Fruit fly (Drosophila melanogaster) whole organism, embryonic: ENCODE results near the gene Art2.

ENCODE experiments used
- Antp ChIP-seq: fragments of 200-800 bp; sonication (Bioruptor generic); optimal IDR thresholded peaks from 3 replicates; lab custom pipeline; 2016; ENCODE audit warnings: missing biosample characterization, missing genetic modification characterization
- CG11085 ChIP-seq: fragments of 200-800 bp; sonication (Bioruptor generic); IDR thresholded peaks from 2 replicates; pipeline ENCODE4 v1.3.6; 2022; ENCODE audit warnings: missing biosample characterization, missing genetic modification characterization
- CG11504 ChIP-seq: fragments of 200-800 bp; sonication (Bioruptor generic); optimal IDR thresholded peaks from 3 replicates; lab custom pipeline; 2019; ENCODE audit warnings: missing biosample characterization, mild to moderate bottlenecking, missing genetic modification characterization, moderate library complexity
- CG12659 ChIP-seq: fragments of 200-800 bp; sonication (Bioruptor generic); optimal IDR thresholded peaks from 3 replicates; lab custom pipeline; 2017; ENCODE audit warnings: mild to moderate bottlenecking, missing biosample characterization, missing genetic modification reagents, missing genetic modification characterization
- CG12769 ChIP-seq: fragments of 200-800 bp; sonication (Bioruptor generic); optimal IDR thresholded peaks from 2 replicates; lab custom pipeline; 2019; ENCODE audit warnings: missing biosample characterization, mild to moderate bottlenecking, missing genetic modification characterization, moderate library complexity
- CG13775 ChIP-seq: fragments of 200-800 bp; sonication (Bioruptor generic); optimal IDR thresholded peaks from 3 replicates; lab custom pipeline; 2017; ENCODE audit warnings: missing biosample characterization, mild to moderate bottlenecking, missing genetic modification characterization
- CG14441 ChIP-seq: fragments of 200-800 bp; sonication (Bioruptor generic); IDR thresholded peaks from 2 replicates; pipeline ENCODE4 v1.3.6; 2022; ENCODE audit warnings: missing biosample characterization, missing genetic modification characterization
- CG15269 ChIP-seq: fragments of 200-800 bp; sonication (Bioruptor generic); optimal IDR thresholded peaks from 2 replicates; lab custom pipeline; 2018; ENCODE audit warnings: missing biosample characterization, mild to moderate bottlenecking, missing genetic modification characterization, moderate library complexity
- CG15514 ChIP-seq: fragments of 200-800 bp; sonication (Bioruptor generic); optimal IDR thresholded peaks from 3 replicates; lab custom pipeline; 2017; ENCODE audit warnings: missing biosample characterization, missing genetic modification characterization, mild to moderate bottlenecking, moderate library complexity, missing genetic modification reagents
- CG17359 ChIP-seq: fragments of 200-800 bp; sonication (Bioruptor generic); optimal IDR thresholded peaks from 3 replicates; lab custom pipeline; 2018; ENCODE audit warnings: missing biosample characterization, mild to moderate bottlenecking, missing genetic modification characterization, moderate library complexity
- CG18599 ChIP-seq: fragments of 200-800 bp; sonication (Bioruptor generic); optimal IDR thresholded peaks from 3 replicates; lab custom pipeline; 2017; ENCODE audit warnings: missing biosample characterization, missing genetic modification characterization, mild to moderate bottlenecking, moderate library complexity, missing genetic modification reagents
- CG2120 ChIP-seq: fragments of 200-800 bp; sonication (Bioruptor generic); optimal IDR thresholded peaks from 3 replicates; lab custom pipeline; 2016; ENCODE audit warnings: missing biosample characterization, missing genetic modification characterization
- CG2199 ChIP-seq: fragments of 200-800 bp; sonication (Bioruptor generic); IDR thresholded peaks from 3 replicates; pipeline ENCODE4 v1.3.6; 2022; ENCODE audit warnings: missing biosample characterization, missing genetic modification characterization
- CG2678 ChIP-seq: fragments of 200-800 bp; sonication (Bioruptor generic); optimal IDR thresholded peaks from 3 replicates; lab custom pipeline; 2019; ENCODE audit warnings: missing biosample characterization, mild to moderate bottlenecking, missing genetic modification characterization, moderate library complexity
- CG4282 ChIP-seq: fragments of 200-800 bp; sonication (Bioruptor generic); optimal IDR thresholded peaks from 2 replicates; lab custom pipeline; 2016; ENCODE audit warnings: missing biosample characterization, missing genetic modification characterization
- CG4707 ChIP-seq: fragments of 200-800 bp; sonication (Bioruptor generic); optimal IDR thresholded peaks from 2 replicates; lab custom pipeline; 2018; ENCODE audit warnings: missing biosample characterization, mild to moderate bottlenecking, missing genetic modification characterization, moderate library complexity
- CG6683 ChIP-seq: fragments of 200-800 bp; sonication (Bioruptor generic); optimal IDR thresholded peaks from 2 replicates; lab custom pipeline; 2017; ENCODE audit warnings: missing biosample characterization, mild to moderate bottlenecking, missing genetic modification characterization, missing genetic modification reagents
- CG8290 ChIP-seq, 3 experiments: fragments of 200-800 bp; sonication (Bioruptor generic); optimal IDR thresholded peaks; 2 replicates each; lab custom pipeline; 2016 to 2019; ENCODE audit warnings: missing biosample characterization in 3 of 3, missing genetic modification characterization in 3 of 3, mild to moderate bottlenecking in 2 of 3, moderate library complexity in 1 of 3
- CG9727 ChIP-seq: fragments of 200-800 bp; sonication (Bioruptor generic); optimal IDR thresholded peaks from 3 replicates; lab custom pipeline; 2017; ENCODE audit warnings: missing biosample characterization, mild to moderate bottlenecking, missing genetic modification characterization
- Dbx ChIP-seq: fragments of 200-800 bp; sonication (Bioruptor generic); IDR thresholded peaks from 3 replicates; pipeline ENCODE4 v1.3.6; 2022; ENCODE audit warnings: missing biosample characterization, missing genetic modification characterization
- Deaf1 ChIP-seq: fragments of 200-800 bp; optimal IDR thresholded peaks from 3 replicates; lab custom pipeline; 2019; ENCODE audit warnings: missing biosample characterization, mild to moderate bottlenecking, missing genetic modification characterization, moderate library complexity
- Ets65A ChIP-seq: fragments of 200-800 bp; sonication (Bioruptor generic); peaks from one replicate; lab custom pipeline; 2016; ENCODE audit warnings: missing biosample characterization, missing genetic modification characterization
- Gsc ChIP-seq: fragments of 200-800 bp; sonication (Bioruptor generic); IDR thresholded peaks from 2 replicates; pipeline ENCODE4 v1.3.6; 2022; ENCODE audit warnings: missing biosample characterization, missing genetic modification characterization
- HHEX ChIP-seq: fragments of 200-800 bp; sonication (Bioruptor generic); optimal IDR thresholded peaks from 3 replicates; lab custom pipeline; 2017; ENCODE audit warnings: missing biosample characterization, mild to moderate bottlenecking, missing genetic modification characterization, missing genetic modification reagents
- Hand ChIP-seq: fragments of 200-800 bp; sonication (Bioruptor generic); optimal IDR thresholded peaks from 2 replicates; lab custom pipeline; 2017; ENCODE audit warnings: mild to moderate bottlenecking, missing biosample characterization, missing genetic modification reagents, missing genetic modification characterization
- Hmr ChIP-seq: fragments of 200-800 bp; sonication (Bioruptor generic); optimal IDR thresholded peaks from 3 replicates; lab custom pipeline; 2017; ENCODE audit warnings: mild to moderate bottlenecking, missing biosample characterization, missing genetic modification reagents, missing genetic modification characterization
- Hr51 ChIP-seq, 2 experiments: fragments of 200-800 bp; sonication (Bioruptor generic); optimal IDR thresholded peaks; 2 replicates in 1 of 2; 3 replicates in 1 of 2; lab custom pipeline; 2016 to 2018; ENCODE audit warnings: missing biosample characterization in 2 of 2, missing genetic modification characterization in 2 of 2, mild to moderate bottlenecking in 1 of 2, moderate library complexity in 1 of 2
- Meics ChIP-seq: fragments of 200-800 bp; sonication (Bioruptor generic); optimal IDR thresholded peaks from 2 replicates; lab custom pipeline; 2017; ENCODE audit warnings: missing biosample characterization, mild to moderate bottlenecking, missing genetic modification characterization
- NfI ChIP-seq: fragments of 200-800 bp; sonication (Bioruptor generic); optimal IDR thresholded peaks from 3 replicates; lab custom pipeline; 2018; ENCODE audit warnings: missing biosample characterization, mild to moderate bottlenecking, missing genetic modification characterization, moderate library complexity
- Ptx1 ChIP-seq: fragments of 200-800 bp; sonication (Bioruptor generic); IDR thresholded peaks from 2 replicates; pipeline ENCODE4 v1.3.6; 2022; ENCODE audit warnings: missing biosample characterization, missing genetic modification characterization
- Rfx ChIP-seq: fragments of 200-800 bp; sonication (Bioruptor generic); IDR thresholded peaks from 2 replicates; pipeline ENCODE4 v1.3.6; 2022; ENCODE audit warnings: missing biosample characterization, missing genetic modification characterization
- Spps ChIP-seq: fragments of 200-800 bp; sonication (Bioruptor generic); optimal IDR thresholded peaks from 2 replicates; lab custom pipeline; 2018; ENCODE audit warnings: missing biosample characterization, mild to moderate bottlenecking, missing genetic modification characterization
- bcd ChIP-seq: fragments of 200-800 bp; sonication (Bioruptor generic); optimal IDR thresholded peaks from 2 replicates; lab custom pipeline; 2017; ENCODE audit warnings: missing biosample characterization, mild to moderate bottlenecking, missing genetic modification characterization
- ci ChIP-seq: fragments of 200-800 bp; sonication (Bioruptor generic); IDR thresholded peaks from 3 replicates; pipeline ENCODE4 v1.3.6; 2022; ENCODE audit warnings: missing biosample characterization, missing genetic modification characterization
- esg ChIP-seq: fragments of 200-800 bp; sonication (Bioruptor generic); conservative IDR thresholded peaks from 2 replicates; pipeline ENCODE4 v1.3.6; 2022; ENCODE audit warnings: missing biosample characterization, missing genetic modification characterization
- gem ChIP-seq: fragments of 200-800 bp; sonication (Bioruptor generic); optimal IDR thresholded peaks from 2 replicates; lab custom pipeline; 2019; ENCODE audit warnings: missing biosample characterization, mild to moderate bottlenecking, missing genetic modification characterization, moderate library complexity
- her ChIP-seq: fragments of 200-800 bp; sonication (Bioruptor generic); optimal IDR thresholded peaks from 2 replicates; lab custom pipeline; 2016; ENCODE audit warnings: missing biosample characterization, missing genetic modification characterization
- lab ChIP-seq: fragments of 200-800 bp; sonication (Bioruptor generic); optimal IDR thresholded peaks from 3 replicates; lab custom pipeline; 2017; ENCODE audit warnings: missing biosample characterization, missing genetic modification characterization, mild to moderate bottlenecking, moderate library complexity, missing genetic modification reagents
- lilli ChIP-seq: fragments of 200-800 bp; sonication (Bioruptor generic); optimal IDR thresholded peaks from 3 replicates; lab custom pipeline; 2016; ENCODE audit warnings: missing biosample characterization, missing genetic modification characterization
- pan ChIP-seq, 4 experiments: fragments of >200 bp in 3 of 4; fragments of 200-800 bp in 1 of 4; sonication (Bioruptor generic) in 1 of 4; optimal IDR thresholded peaks in 3 of 4; IDR thresholded peaks in 1 of 4; 2 replicates each; pipeline versions ENCODE4 v1.3.6 to Lab custom; 2017 to 2022; ENCODE audit warnings: missing biosample characterization in 2 of 4, missing genetic modification characterization in 2 of 4, mixed read lengths in 1 of 4
- pho ChIP-seq: fragments of 200-800 bp; sonication (Bioruptor generic); optimal IDR thresholded peaks from 2 replicates; lab custom pipeline; 2016; ENCODE audit warnings: missing biosample characterization, missing genetic modification characterization
- schlank ChIP-seq: fragments of 200-800 bp; sonication (Bioruptor generic); optimal IDR thresholded peaks from 2 replicates; lab custom pipeline; 2018; ENCODE audit warnings: missing biosample characterization, mild to moderate bottlenecking, missing genetic modification characterization
- scrt ChIP-seq: fragments of 200-800 bp; sonication (Bioruptor generic); optimal IDR thresholded peaks from 2 replicates; lab custom pipeline; 2018; ENCODE audit warnings: missing biosample characterization, mild to moderate bottlenecking, missing genetic modification characterization, moderate library complexity
- slbo ChIP-seq: fragments of 200-800 bp; sonication (Bioruptor generic); IDR thresholded peaks from 2 replicates; pipeline ENCODE4 v1.3.6; 2022; ENCODE audit warnings: missing biosample characterization, missing genetic modification characterization
- sob ChIP-seq: fragments of 200-800 bp; sonication (Bioruptor generic); IDR thresholded peaks from 2 replicates; pipeline ENCODE4 v1.3.6; 2022; ENCODE audit warnings: missing biosample characterization, missing genetic modification characterization
- ssp ChIP-seq: fragments of 200-800 bp; sonication (Bioruptor generic); IDR thresholded peaks from 2 replicates; pipeline ENCODE4 v1.3.6; 2022; ENCODE audit warnings: missing biosample characterization, missing genetic modification characterization
- sug ChIP-seq: fragments of 200-800 bp; optimal IDR thresholded peaks from 2 replicates; lab custom pipeline; 2019; ENCODE audit warnings: missing biosample characterization, mild to moderate bottlenecking, missing genetic modification characterization, moderate library complexity
- wdn ChIP-seq: fragments of 200-800 bp; sonication (Bioruptor generic); IDR thresholded peaks from 2 replicates; pipeline ENCODE4 v1.3.6; 2022; ENCODE audit warnings: missing biosample characterization, missing genetic modification characterization

Art2 gene

DNA sequence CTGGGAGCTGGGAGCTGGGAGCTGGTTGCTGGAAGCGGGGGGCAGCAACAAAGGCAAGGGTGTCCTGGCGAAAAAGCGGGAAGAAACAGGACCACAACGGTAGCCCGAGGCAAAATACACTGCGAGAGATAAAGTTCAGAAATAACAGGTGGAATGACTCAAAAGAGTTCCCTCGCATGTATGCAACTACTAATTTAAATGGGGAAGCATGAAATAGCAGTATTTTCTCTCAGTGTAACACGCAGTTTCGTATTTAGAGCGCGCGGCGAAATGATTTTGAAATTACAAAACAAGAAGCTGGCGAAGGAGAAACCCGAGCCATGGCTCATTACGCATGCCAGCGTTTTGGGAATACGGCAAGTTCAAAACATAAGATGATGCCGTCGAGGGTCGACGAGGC lies 32.8 kb downstream of the Art2 start (continued):
- peak; percentile 32 for TF ChIP-seq CG2678 (tag; lab: Kevin White, UChicago)
- no peak for TF ChIP-seq CG13775 (GFP tag; lab: Kevin White, UChicago)
- TF ChIP-seq Rfx, result peak; percentile 41; the same call in 1 of the 2 replicates
- no peak for TF ChIP-seq CG4282 (GFP tag; lab: Kevin White, UChicago)
- peak; percentile 38 for TF ChIP-seq CG12769
- TF ChIP-seq CG12659 (GFP tag; lab: Kevin White, UChicago), result peak; percentile 0
- peak; percentile 48 for TF ChIP-seq lab
- TF ChIP-seq CG2120 (GFP tag; lab: Kevin White, UChicago), result peak; percentile 58
- 0 out of 2 replicates have a peak, but pooled peaks have one; percentile 24 for TF ChIP-seq wdn (GFP tag; lab: Robert Waterston, UW)
- peak; percentile 18; the same call in 1 of the 2 replicates for TF ChIP-seq CG14441
- peak; percentile 72 for TF ChIP-seq CG18599
- no peak for TF ChIP-seq Hand (GFP tag; lab: Kevin White, UChicago)
- no peak for TF ChIP-seq schlank (tag; lab: Kevin White, UChicago)
- peak; percentile 28 for TF ChIP-seq lilli
- peak; percentile 26 for TF ChIP-seq CG15269 (tag; lab: Kevin White, UChicago)
- TF ChIP-seq Hmr (GFP tag; lab: Kevin White, UChicago), result peak; percentile 56
- TF ChIP-seq ssp, result 0 out of 2 replicates have a peak, but pooled peaks have one; percentile 19
- TF ChIP-seq Gsc (GFP tag; lab: Robert Waterston, UW), result peak; percentile 38; the same call in 1 of the 2 replicates
- TF ChIP-seq Deaf1, result no peak
- TF ChIP-seq CG15514 (GFP tag; lab: Kevin White, UChicago), result no peak
- TF ChIP-seq CG4707 (GFP tag; lab: Kevin White, UChicago), result no peak
- peak; percentile 11 for TF ChIP-seq bcd (GFP tag; lab: Kevin White, UChicago)
- no peak for TF ChIP-seq sug (tag; lab: Kevin White, UChicago)
- peak; percentile 7 for TF ChIP-seq pho (GFP tag; lab: Kevin White, UChicago)
- peak; percentile 28 for TF ChIP-seq Meics (GFP tag; lab: Kevin White, UChicago)
- peak; percentile 29 for TF ChIP-seq CG11504 (tag; lab: Kevin White, UChicago)
- 0 out of 2 replicates have a peak, but pooled peaks have one; percentile 20 for TF ChIP-seq sob
- peak in 1 of 2 experiments; percentile 14 for TF ChIP-seq Hr51 (GFP tag; optimal IDR thresholded peaks at IDR 0.05; lab: Kevin White, UChicago)
- no peak for TF ChIP-seq NfI (GFP tag; lab: Kevin White, UChicago)
- TF ChIP-seq pan (optimal IDR thresholded peaks at IDR 0.05; lab: Kevin White, UChicago), result no peak
- TF ChIP-seq pan (GFP tag; optimal IDR thresholded peaks at IDR 0.05 in 1 of 2, IDR thresholded peaks at IDR 0.05 in 1 of 2), result peak in 1 of 2 experiments; percentile 30
- 0 out of 2 replicates have a peak, but pooled peaks have one; percentile 15 for TF ChIP-seq Ptx1
- TF ChIP-seq CG2199, result no peak
- no peak for TF ChIP-seq her (GFP tag; lab: Kevin White, UChicago)
- no peak for TF ChIP-seq CG8290 (GFP tag; optimal IDR thresholded peaks at IDR 0.05; lab: Kevin White, UChicago)
- peak in 1 of 2 experiments; percentile 66 for TF ChIP-seq CG8290 (tag; optimal IDR thresholded peaks at IDR 0.05; lab: Kevin White, UChicago)
- TF ChIP-seq gem (tag; lab: Kevin White, UChicago), result peak; percentile 0
- TF ChIP-seq CG6683 (GFP tag; lab: Kevin White, UChicago), result no peak
- 0 out of 3 replicates have a peak, but pooled peaks have one; percentile 25 for TF ChIP-seq ci (GFP tag; lab: Robert Waterston, UW)
- peak; percentile 22 for TF ChIP-seq scrt (GFP tag; lab: Kevin White, UChicago)
- 0 out of 3 replicates have a peak, but pooled peaks have one; percentile 28 for TF ChIP-seq Dbx (GFP tag; lab: Robert Waterston, UW)
- no peak for TF ChIP-seq Spps (tag; lab: Kevin White, UChicago)
- no peak for TF ChIP-seq CG17359
- TF ChIP-seq HHEX, result no peak
- TF ChIP-seq Antp (GFP tag; lab: Kevin White, UChicago), result peak; percentile 14
- TF ChIP-seq CG9727 (GFP tag; lab: Kevin White, UChicago), result peak; percentile 14
- peak; percentile 86 for TF ChIP-seq Ets65A (GFP tag; lab: Kevin White, UChicago)
- TF ChIP-seq CG11085, result 0 out of 2 replicates have a peak, but pooled peaks have one; percentile 16
- peak; percentile 67 for TF ChIP-seq slbo
- peak; percentile 33; the same call in 1 of the 2 replicates for TF ChIP-seq esg (GFP tag; lab: Robert Waterston, UW)
